Worm (Caenorhabditis elegans): ENCODE measurements around the gene sucl-1.

sucl-1 gene

ce11 chrX:14775222-14775621, 21.4 kb downstream of the sucl-1 start:
- no peak for TF ChIP-seq unc-62 (GFP tag; optimal IDR thresholded peaks at IDR 0.05)

DNA sequence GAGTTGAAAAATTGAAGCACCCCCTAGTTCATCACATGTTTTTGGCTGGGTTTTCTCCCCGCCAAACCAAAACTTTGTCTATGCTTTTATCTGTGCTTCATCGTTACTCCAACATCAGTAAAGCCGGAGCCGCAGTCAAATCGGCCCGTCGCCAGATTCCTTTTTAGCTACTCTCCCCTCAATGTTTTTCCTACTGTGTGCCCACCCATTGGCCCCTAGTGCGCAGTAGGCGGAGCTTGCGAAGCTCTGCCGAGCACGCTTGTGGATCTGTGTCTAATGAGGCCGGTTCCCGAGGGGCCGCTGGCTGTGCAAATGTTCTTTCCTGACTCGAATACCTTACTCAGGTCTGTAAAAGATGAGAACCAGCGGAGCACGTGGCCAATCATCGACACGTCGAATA, 22.5 kb downstream of the sucl-1 start:
- TF ChIP-seq unc-62 (GFP tag; optimal IDR thresholded peaks at IDR 0.05) = no peak

DNA sequence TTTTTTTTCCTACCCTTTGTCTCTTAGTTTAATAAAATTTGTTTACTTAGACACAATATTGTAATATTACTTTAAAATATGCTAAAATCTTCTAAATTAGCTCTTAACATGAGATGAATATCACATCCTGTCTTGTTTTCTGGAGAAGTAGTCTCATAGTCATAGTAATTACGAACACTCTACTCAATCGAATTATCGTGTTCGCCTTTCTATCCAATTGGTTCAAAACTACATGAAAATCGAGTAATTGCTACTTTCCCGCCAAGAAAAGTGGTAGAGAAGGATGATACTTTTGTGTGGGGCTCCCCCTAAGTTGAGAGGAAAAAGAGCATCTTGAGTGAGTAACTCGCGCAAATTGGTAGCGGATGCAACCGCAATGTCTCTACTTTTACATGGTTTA, 24.3 kb downstream of the sucl-1 start:
- no peak for TF ChIP-seq unc-62 (GFP tag; optimal IDR thresholded peaks at IDR 0.05)

DNA sequence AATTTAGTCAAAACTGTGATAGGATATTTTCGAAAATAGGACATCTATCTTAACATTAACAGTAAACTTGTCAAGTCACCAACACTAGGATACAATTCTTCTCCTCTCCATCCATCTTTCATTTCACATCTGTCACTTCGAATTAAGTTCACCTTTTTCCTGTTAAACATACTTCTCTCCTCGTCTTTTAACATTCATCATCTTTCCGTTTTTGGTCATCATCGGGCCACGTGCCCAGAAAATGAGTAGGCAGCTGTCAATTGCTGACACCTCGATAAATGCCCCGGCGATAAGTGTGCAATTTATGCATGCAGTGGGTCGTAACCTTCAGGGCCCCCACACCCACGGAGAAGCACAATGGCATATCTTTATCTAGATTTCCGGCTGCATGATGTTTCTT, 26.4 kb downstream of the sucl-1 start:
- TF ChIP-seq unc-62 (GFP tag; optimal IDR thresholded peaks at IDR 0.05) = no peak

DNA sequence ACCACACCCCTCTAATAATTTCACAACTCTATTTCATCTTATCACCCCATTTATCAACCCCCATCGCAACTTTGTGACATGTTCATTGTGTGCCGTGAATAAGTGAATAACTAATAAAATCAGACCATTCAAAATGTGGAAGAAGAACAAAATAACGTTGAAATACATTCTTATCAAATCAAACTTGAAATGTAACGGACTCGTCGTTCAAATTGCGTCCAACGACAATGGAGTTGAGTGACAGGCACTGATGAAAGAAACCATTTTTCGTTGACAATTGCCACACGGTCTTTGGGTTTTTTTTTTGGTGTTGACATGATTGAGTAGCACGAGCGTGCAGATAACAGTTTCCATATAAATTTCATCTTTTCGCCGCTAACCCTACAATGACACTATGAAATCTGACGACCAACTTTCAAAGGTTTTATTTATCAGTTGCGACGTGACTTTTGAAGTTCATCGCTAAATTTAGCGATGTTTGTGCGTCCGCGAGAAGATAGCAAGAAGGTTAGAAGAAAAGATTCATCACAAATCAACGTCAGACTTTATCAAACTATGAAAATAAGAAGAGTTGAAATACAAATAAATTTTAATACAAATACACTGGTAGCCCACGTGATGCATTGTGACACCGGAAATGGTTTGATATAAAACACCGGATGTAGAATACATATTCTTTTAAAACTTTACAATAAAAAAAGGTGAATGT, 29.8 kb downstream of the sucl-1 start:
- no peak for TF ChIP-seq unc-62 (GFP tag; optimal IDR thresholded peaks at IDR 0.05)

- no peak for TF ChIP-seq unc-62 (GFP tag; optimal IDR thresholded peaks at IDR 0.05)
Observed at ce11 chrX:14786821-14787556, 33.2 kb downstream of the sucl-1 start.

DNA sequence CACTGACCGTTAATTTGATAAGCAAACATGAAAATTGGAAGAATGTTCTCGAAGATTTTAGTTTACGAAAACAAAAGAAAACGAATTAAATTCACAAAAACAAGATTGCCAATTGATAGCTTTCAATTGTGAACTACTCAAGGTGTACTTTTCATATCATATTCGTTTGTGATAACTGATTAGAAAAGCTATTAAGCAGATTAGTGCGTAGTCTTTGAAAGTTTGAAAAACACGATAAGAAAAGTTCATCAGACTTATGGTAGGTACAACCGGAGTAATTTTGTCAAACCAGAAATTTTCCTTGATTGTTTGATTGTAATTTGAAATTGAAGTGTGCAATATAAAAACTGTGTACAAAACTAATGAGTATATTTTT, 33.7 kb downstream of the sucl-1 start:
- TF ChIP-seq unc-62 (GFP tag; optimal IDR thresholded peaks at IDR 0.05) = no peak

- TF ChIP-seq unc-62 (GFP tag; optimal IDR thresholded peaks at IDR 0.05) = no peak
Observed at ce11 chrX:14790320-14791048, 36.7 kb downstream of the sucl-1 start, which contains the start of gene tatn-1. Gene tatn-1, plus strand, starts transcription at chrX:14791008.

- TF ChIP-seq unc-62 (GFP tag; optimal IDR thresholded peaks at IDR 0.05) = no peak
Observed at ce11 chrX:14791195-14791739, 37.4 kb downstream of the sucl-1 start.

ce11 chrX:14792315-14793197, 38.7 kb downstream of the sucl-1 start:
- TF ChIP-seq unc-62 (GFP tag; optimal IDR thresholded peaks at IDR 0.05) = no peak

ce11 chrX:14793198-14793747, 39.4 kb downstream of the sucl-1 start, which contains the start of gene sprr-2:
Gene sprr-2, plus strand, starts transcription at chrX:14793445.
- TF ChIP-seq unc-62 (GFP tag; optimal IDR thresholded peaks at IDR 0.05) = no peak

DNA sequence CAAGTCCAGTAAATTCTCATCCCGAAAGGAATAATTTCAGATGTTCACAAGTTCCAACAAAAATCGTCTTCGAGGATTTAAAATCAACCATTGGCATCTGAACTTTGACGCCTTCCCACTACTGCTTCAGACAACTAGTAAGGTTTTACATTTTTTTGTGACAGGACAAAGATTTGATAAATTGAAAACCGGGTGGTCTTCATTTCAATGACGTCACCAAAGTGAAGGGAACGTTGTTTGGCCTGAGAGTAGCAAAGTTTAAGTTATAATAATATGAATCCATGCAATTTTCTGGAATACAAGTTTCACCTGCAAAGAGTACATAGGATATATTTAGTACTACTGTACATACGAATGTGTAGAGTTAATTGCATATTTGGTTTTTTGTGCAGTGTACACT, 40.3 kb downstream of the sucl-1 start:
- TF ChIP-seq unc-62 (GFP tag; optimal IDR thresholded peaks at IDR 0.05) = no peak

DNA sequence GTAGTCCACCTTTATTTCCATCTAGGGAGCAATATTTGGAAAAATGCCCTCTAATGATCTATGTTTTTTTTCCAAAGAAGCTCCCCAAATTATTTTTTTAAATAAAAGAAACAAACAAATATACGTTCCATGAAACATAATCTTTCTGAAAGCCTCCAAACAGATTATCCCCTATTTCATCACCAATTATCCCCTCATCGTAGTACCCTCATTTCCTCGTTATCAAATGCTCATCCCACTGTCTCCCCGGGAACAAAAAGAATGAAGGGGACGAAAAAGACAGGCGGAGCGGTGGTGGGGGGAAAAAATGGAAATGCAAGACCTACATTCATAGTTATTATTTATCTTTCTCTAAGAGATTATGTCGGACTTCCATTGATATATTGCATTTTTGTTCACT, 43.6 kb downstream of the sucl-1 start:
- no peak for TF ChIP-seq unc-62 (GFP tag; optimal IDR thresholded peaks at IDR 0.05)

ce11 chrX:14804706-14805105, 50.9 kb downstream of the sucl-1 start:
- TF ChIP-seq unc-62 (GFP tag; optimal IDR thresholded peaks at IDR 0.05) = no peak

Data from whole organism, dauer.